Worm (Caenorhabditis elegans) whole organism, L1 larva: ENCODE results near the gene cpg-1.

Source experiments
- aly-2 ChIP-seq: fragments of 150-350 bp; optimal IDR thresholded peaks from 2 replicates; lab custom pipeline; 2014; ENCODE audit warnings: missing biosample characterization, missing genetic modification characterization
- blmp-1 ChIP-seq: fragments of 150-350 bp; optimal IDR thresholded peaks from 2 replicates; lab custom pipeline; 2014; ENCODE audit warnings: missing biosample characterization, missing genetic modification characterization
- elt-2 ChIP-seq: sonication (generic microtip); optimal IDR thresholded peaks from 2 replicates; lab custom pipeline; 2016; ENCODE audit warnings: missing genetic modification characterization, mild to moderate bottlenecking, inconsistent platforms, missing compliant biosample characterization, missing genetic modification reagents
- lin-39 ChIP-seq: fragments of 150-350 bp; optimal IDR thresholded peaks from 2 replicates; lab custom pipeline; 2014; ENCODE audit warnings: missing biosample characterization, missing genetic modification reagents, missing genetic modification characterization
- mdl-1 ChIP-seq, 2 experiments: fragments of 150-350 bp; optimal IDR thresholded peaks; 2 replicates each; lab custom pipeline; 2014 to 2017; ENCODE audit warnings: missing biosample characterization in 2 of 2, missing genetic modification characterization in 2 of 2, inconsistent platforms in 1 of 2
- mep-1 ChIP-seq: fragments of 150-350 bp; optimal IDR thresholded peaks from 2 replicates; lab custom pipeline; 2014; ENCODE audit warnings: missing biosample characterization, missing genetic modification characterization
- nhr-11 ChIP-seq: fragments of 150-350 bp; optimal IDR thresholded peaks from 2 replicates; lab custom pipeline; 2014; ENCODE audit warnings: missing biosample characterization, missing genetic modification characterization
- nhr-12 ChIP-seq: sonication (generic microtip); optimal IDR thresholded peaks from 2 replicates; lab custom pipeline; 2017; ENCODE audit warnings: missing biosample characterization, missing genetic modification characterization
- skn-1 ChIP-seq: fragments of 150-350 bp; optimal IDR thresholded peaks from 2 replicates; lab custom pipeline; 2014; ENCODE audit warnings: missing biosample characterization, missing genetic modification characterization
- snpc-4 ChIP-seq: fragments of 150-350 bp; optimal IDR thresholded peaks from 2 replicates; lab custom pipeline; 2014; ENCODE audit warnings: missing biosample characterization, missing genetic modification characterization
- unc-62 ChIP-seq: fragments of 150-350 bp; optimal IDR thresholded peaks from 2 replicates; lab custom pipeline; 2014; ENCODE audit warnings: missing biosample characterization, missing genetic modification reagents, missing genetic modification characterization
- vab-15 ChIP-seq: sonication (generic microtip); optimal IDR thresholded peaks from 2 replicates; lab custom pipeline; 2017; ENCODE audit warnings: missing genotype, mild to moderate bottlenecking, missing genetic modification characterization, missing compliant biosample characterization
- xbp-1 ChIP-seq: sonication (generic microtip); optimal IDR thresholded peaks from 2 replicates; lab custom pipeline; 2016; ENCODE audit warnings: missing genetic modification characterization, missing compliant biosample characterization
- zag-1 ChIP-seq: fragments of 150-350 bp; optimal IDR thresholded peaks from 2 replicates; lab custom pipeline; 2014; ENCODE audit warnings: missing biosample characterization, missing genetic modification characterization

ce11 chrIII:4441781-4442180 is 47.4 kb upstream of the cpg-1 start, which contains the start of gene nex-3:
- TF ChIP-seq skn-1 (no peak), snpc-4 (tag; lab: Kevin White, UChicago) (no peak), lin-39 (tag; lab: Kevin White, UChicago) (no peak), zag-1 (no peak), nhr-12 (no peak), elt-2 (tag; lab: Kevin White, UChicago) (no peak), vab-15 (no peak), unc-62 (GFP tag; lab: Kevin White, UChicago) (no peak), mep-1 (tag; lab: Kevin White, UChicago) (no peak), xbp-1 (tag; lab: Kevin White, UChicago) (no peak), blmp-1 (tag; lab: Kevin White, UChicago) (no peak), mdl-1 (tag; optimal IDR thresholded peaks at IDR 0.05; lab: Kevin White, UChicago) (no peak), aly-2 (tag; lab: Kevin White, UChicago) (no peak), nhr-11 (tag; lab: Kevin White, UChicago) (no peak)
